Worm (Caenorhabditis elegans) whole organism, L4/young adult: ENCODE measurements around the gene pat-12.

Source experiments
- W03F9.2 ChIP-seq: fragments of 150-350 bp; optimal IDR thresholded peaks from 2 replicates; lab custom pipeline; 2014; ENCODE audit warnings: missing biosample characterization, missing genetic modification characterization
- him-1 ChIP-seq: sonication (generic microtip); optimal IDR thresholded peaks from 2 replicates; lab custom pipeline; 2016; ENCODE audit warnings: missing genotype, missing genetic modification reagents, missing genetic modification characterization, missing compliant biosample characterization

ce11 chrIII:789604-790003 is 37.4 kb upstream of the pat-12 start:
- TF ChIP-seq him-1 (tag; lab: Kevin White, UChicago) (no peak), W03F9.2 (tag; lab: Kevin White, UChicago) (no peak)
